Worm (Caenorhabditis elegans) whole organism, midembryonic: ENCODE measurements around the gene Y37E11AL.3.

Experiments
- flt-1 ChIP-seq: fragments of 200-800 bp; sonication (Bioruptor generic); IDR thresholded peaks from 2 replicates; pipeline ENCODE4 v1.3.6; 2022; ENCODE audit warnings: missing genetic modification characterization, missing compliant biosample characterization
- klf-2 ChIP-seq: fragments of 200-800 bp; sonication (Bioruptor generic); conservative IDR thresholded peaks from 2 replicates; pipeline ENCODE4 v1.3.6; 2022; ENCODE audit warnings: missing genetic modification reagents, missing genetic modification characterization, missing compliant biosample characterization
- med-1 ChIP-seq: sonication (generic microtip); optimal IDR thresholded peaks from 2 replicates; lab custom pipeline; 2017; ENCODE audit warnings: missing genetic modification characterization, mild to moderate bottlenecking, missing compliant biosample characterization, antibody characterized with exemption, missing genetic modification reagents; ENCODE audit not compliant: insufficient read depth
- tab-1 ChIP-seq: fragments of 200-800 bp; sonication (Bioruptor generic); IDR thresholded peaks from 2 replicates; pipeline ENCODE4 v1.3.6; 2022; ENCODE audit warnings: missing genetic modification characterization, missing compliant biosample characterization
- ztf-29 ChIP-seq: fragments of 200-800 bp; sonication (Bioruptor generic); IDR thresholded peaks from 2 replicates; pipeline ENCODE4 v1.3.6; 2022; ENCODE audit warnings: missing genetic modification reagents, missing genetic modification characterization, missing compliant biosample characterization

- TF ChIP-seq flt-1 (no peak), med-1 (GFP tag; lab: Kevin White, UChicago) (no peak), klf-2 (no peak), tab-1 (GFP tag; lab: Robert Waterston, UW) (no peak), ztf-29 (GFP tag; lab: Robert Waterston, UW) (no peak)
These were observed 34.8 kb upstream of the Y37E11AL.3 start for ce11 chrIV:3659951-3660350.
